Fruit fly (Drosophila melanogaster) whole organism, embryonic: ENCODE data around the gene Ste12DOR.

Experiments used
- Adf1 ChIP-seq: fragments of 200-800 bp; sonication (Bioruptor generic); IDR thresholded peaks from 2 replicates; pipeline ENCODE4 v1.3.6; 2022; ENCODE audit warnings: missing biosample characterization, missing genetic modification characterization
- Bgb ChIP-seq: fragments of 200-800 bp; sonication (Bioruptor generic); IDR thresholded peaks from 2 replicates; pipeline ENCODE4 v1.3.6; 2022; ENCODE audit warnings: missing biosample characterization, missing genetic modification characterization; ENCODE audit not compliant: partially characterized antibody
- Bteb2 ChIP-seq: fragments of 200-800 bp; sonication (Bioruptor generic); optimal IDR thresholded peaks from 2 replicates; lab custom pipeline; 2016; ENCODE audit warnings: missing biosample characterization, missing genetic modification characterization
- CG1024 ChIP-seq: fragments of 200-800 bp; sonication (Bioruptor generic); IDR thresholded peaks from 2 replicates; pipeline ENCODE4 v1.3.6; 2022; ENCODE audit warnings: missing biosample characterization, missing genetic modification characterization
- CG12769 ChIP-seq: fragments of 200-800 bp; sonication (Bioruptor generic); optimal IDR thresholded peaks from 2 replicates; lab custom pipeline; 2019; ENCODE audit warnings: missing biosample characterization, mild to moderate bottlenecking, missing genetic modification characterization, moderate library complexity
- CG14965 ChIP-seq: fragments of 200-800 bp; sonication (Bioruptor generic); optimal IDR thresholded peaks from 2 replicates; lab custom pipeline; 2016; ENCODE audit warnings: missing biosample characterization, missing genetic modification characterization, borderline replicate concordance
- CG15073 ChIP-seq: fragments of 200-800 bp; sonication (Bioruptor generic); optimal IDR thresholded peaks from 2 replicates; lab custom pipeline; 2016; ENCODE audit warnings: missing biosample characterization, missing genetic modification characterization
- CG18599 ChIP-seq: fragments of 200-800 bp; sonication (Bioruptor generic); optimal IDR thresholded peaks from 3 replicates; lab custom pipeline; 2017; ENCODE audit warnings: missing biosample characterization, missing genetic modification characterization, mild to moderate bottlenecking, moderate library complexity, missing genetic modification reagents
- CG18764 ChIP-seq: fragments of 200-800 bp; sonication (Bioruptor generic); optimal IDR thresholded peaks from 3 replicates; lab custom pipeline; 2016; ENCODE audit warnings: missing biosample characterization, missing genetic modification characterization
- CG2199 ChIP-seq: fragments of 200-800 bp; sonication (Bioruptor generic); IDR thresholded peaks from 3 replicates; pipeline ENCODE4 v1.3.6; 2022; ENCODE audit warnings: missing biosample characterization, missing genetic modification characterization
- CG2889 ChIP-seq: fragments of 200-800 bp; sonication (Bioruptor generic); IDR thresholded peaks from 3 replicates; pipeline ENCODE4 v1.3.6; 2022; ENCODE audit warnings: missing biosample characterization, missing genetic modification characterization
- CG31365 ChIP-seq: fragments of 200-800 bp; sonication (Bioruptor generic); optimal IDR thresholded peaks from 2 replicates; lab custom pipeline; 2018; ENCODE audit warnings: missing biosample characterization, mild to moderate bottlenecking, missing genetic modification characterization
- CG31388 ChIP-seq: fragments of 200-800 bp; sonication (Bioruptor generic); optimal IDR thresholded peaks from 2 replicates; lab custom pipeline; 2016; ENCODE audit warnings: missing biosample characterization, missing genetic modification characterization
- CG3726 ChIP-seq: fragments of 200-800 bp; sonication (Bioruptor generic); IDR thresholded peaks from 3 replicates; pipeline ENCODE4, ENCODE4 v1.3.6; 2022; ENCODE audit warnings: missing biosample characterization, missing genetic modification characterization
- CG3847 ChIP-seq: fragments of 200-800 bp; sonication (Bioruptor generic); IDR thresholded peaks from 2 replicates; pipeline ENCODE4 v1.3.6; 2022; ENCODE audit warnings: missing biosample characterization, missing genetic modification characterization
- CG4707 ChIP-seq: fragments of 200-800 bp; sonication (Bioruptor generic); optimal IDR thresholded peaks from 2 replicates; lab custom pipeline; 2018; ENCODE audit warnings: missing biosample characterization, mild to moderate bottlenecking, missing genetic modification characterization, moderate library complexity
- CG6813 ChIP-seq: fragments of 200-800 bp; sonication (Bioruptor generic); optimal IDR thresholded peaks from 2 replicates; lab custom pipeline; 2017; ENCODE audit warnings: missing biosample characterization, missing genetic modification characterization, mild to moderate bottlenecking, moderate library complexity, missing genetic modification reagents
- CG6854 ChIP-seq: fragments of 200-800 bp; sonication (Bioruptor generic); optimal IDR thresholded peaks from 3 replicates; lab custom pipeline; 2017; ENCODE audit warnings: missing biosample characterization, mild to moderate bottlenecking, missing genetic modification characterization
- Chrac-16 ChIP-seq: fragments of 200-800 bp; sonication (Bioruptor generic); optimal IDR thresholded peaks from 3 replicates; lab custom pipeline; 2016; ENCODE audit warnings: missing biosample characterization, missing genetic modification characterization
- CrebB ChIP-seq: fragments of 200-800 bp; sonication (Bioruptor generic); optimal IDR thresholded peaks from 3 replicates; lab custom pipeline; 2018; ENCODE audit warnings: missing biosample characterization, mild to moderate bottlenecking, missing genetic modification characterization
- D ChIP-seq, 2 experiments: fragments of 200-800 bp in 1 of 2; fragments of >200 bp in 1 of 2; sonication (Bioruptor generic) in 1 of 2; optimal IDR thresholded peaks; 2 replicates in 1 of 2; 3 replicates in 1 of 2; lab custom pipeline; 2017; ENCODE audit warnings: mild to moderate bottlenecking in 1 of 2, missing biosample characterization in 1 of 2, missing genetic modification characterization in 1 of 2, missing genetic modification reagents in 1 of 2
- Dek ChIP-seq: fragments of 200-800 bp; sonication (Bioruptor generic); optimal IDR thresholded peaks from 3 replicates; lab custom pipeline; 2019; ENCODE audit warnings: missing biosample characterization, mild to moderate bottlenecking, missing genetic modification characterization, moderate library complexity
- H2.0 ChIP-seq: fragments of 200-800 bp; sonication (Bioruptor generic); IDR thresholded peaks from 2 replicates; pipeline ENCODE4 v1.3.6; 2022; ENCODE audit warnings: missing biosample characterization, missing genetic modification characterization
- HmgZ ChIP-seq: fragments of 200-800 bp; sonication (Bioruptor generic); optimal IDR thresholded peaks from 2 replicates; lab custom pipeline; 2018; ENCODE audit warnings: missing biosample characterization, mild to moderate bottlenecking, missing genetic modification characterization
- Hr51 ChIP-seq, 2 experiments: fragments of 200-800 bp; sonication (Bioruptor generic); optimal IDR thresholded peaks; 2 replicates in 1 of 2; 3 replicates in 1 of 2; lab custom pipeline; 2016 to 2018; ENCODE audit warnings: missing biosample characterization in 2 of 2, missing genetic modification characterization in 2 of 2, mild to moderate bottlenecking in 1 of 2, moderate library complexity in 1 of 2
- Mad ChIP-seq: fragments of 200-800 bp; sonication (Bioruptor generic); optimal IDR thresholded peaks from 2 replicates; lab custom pipeline; 2016; ENCODE audit warnings: missing biosample characterization, missing genetic modification characterization
- NC2β ChIP-seq: fragments of 200-800 bp; sonication (Bioruptor generic); optimal IDR thresholded peaks from 2 replicates; lab custom pipeline; 2016; ENCODE audit warnings: missing biosample characterization, missing genetic modification characterization
- NFAT ChIP-seq: fragments of 200-800 bp; sonication (Bioruptor generic); IDR thresholded peaks from 2 replicates; pipeline ENCODE4 v1.3.6; 2022; ENCODE audit warnings: missing biosample characterization, missing genetic modification characterization
- Scr ChIP-seq: fragments of 200-800 bp; sonication (Bioruptor generic); IDR thresholded peaks from 2 replicates; pipeline ENCODE4 v1.3.6; 2022; ENCODE audit warnings: missing biosample characterization, missing genetic modification characterization; ENCODE audit not compliant: partially characterized antibody
- aop ChIP-seq: fragments of 200-800 bp; sonication (Bioruptor generic); IDR thresholded peaks from 2 replicates; pipeline ENCODE4 v1.3.6; 2022; ENCODE audit warnings: missing biosample characterization, missing genetic modification characterization
- cato ChIP-seq: fragments of 200-800 bp; sonication (Bioruptor generic); optimal IDR thresholded peaks from 2 replicates; lab custom pipeline; 2016; ENCODE audit warnings: missing biosample characterization, missing genetic modification characterization, borderline replicate concordance
- dysf ChIP-seq: fragments of 200-800 bp; sonication (Bioruptor generic); IDR thresholded peaks from 3 replicates; pipeline ENCODE4 v1.3.6; 2022; ENCODE audit warnings: missing biosample characterization, missing genetic modification characterization
- eve ChIP-seq, 2 experiments: fragments of >200 bp; optimal IDR thresholded peaks; 2 replicates each; lab custom pipeline; 2017; ENCODE audit warnings: missing biosample characterization in 2 of 2, missing genetic modification characterization in 2 of 2
- eyg ChIP-seq: fragments of 200-800 bp; sonication (Bioruptor generic); optimal IDR thresholded peaks from 3 replicates; lab custom pipeline; 2016; ENCODE audit warnings: missing biosample characterization, missing genetic modification characterization
- fd96Cb ChIP-seq: fragments of 200-800 bp; sonication (Bioruptor generic); optimal IDR thresholded peaks from 2 replicates; lab custom pipeline; 2018; ENCODE audit warnings: missing biosample characterization, mild to moderate bottlenecking, missing genetic modification characterization, moderate library complexity
- gem ChIP-seq: fragments of 200-800 bp; sonication (Bioruptor generic); optimal IDR thresholded peaks from 2 replicates; lab custom pipeline; 2019; ENCODE audit warnings: missing biosample characterization, mild to moderate bottlenecking, missing genetic modification characterization, moderate library complexity
- grau ChIP-seq: fragments of 200-800 bp; optimal IDR thresholded peaks from 3 replicates; lab custom pipeline; 2019; ENCODE audit warnings: missing biosample characterization, mild to moderate bottlenecking, missing genetic modification characterization, moderate library complexity
- maf-S ChIP-seq: fragments of 200-800 bp; sonication (Bioruptor generic); optimal IDR thresholded peaks from 2 replicates; lab custom pipeline; 2016; ENCODE audit warnings: missing biosample characterization, missing genetic modification characterization
- oc ChIP-seq: fragments of 200-800 bp; sonication (Bioruptor generic); optimal IDR thresholded peaks from 2 replicates; lab custom pipeline; 2018; ENCODE audit warnings: missing biosample characterization, mild to moderate bottlenecking, missing genetic modification characterization, moderate library complexity
- otp ChIP-seq: fragments of 200-800 bp; sonication (Bioruptor generic); IDR thresholded peaks from 3 replicates; pipeline ENCODE4, ENCODE4 v1.3.6; 2022; ENCODE audit warnings: missing biosample characterization, missing genetic modification characterization
- pb ChIP-seq: fragments of 200-800 bp; sonication (Bioruptor generic); optimal IDR thresholded peaks from 3 replicates; lab custom pipeline; 2016; ENCODE audit warnings: missing biosample characterization, missing genetic modification characterization
- pita ChIP-seq: fragments of 200-800 bp; sonication (Bioruptor generic); optimal IDR thresholded peaks from 2 replicates; lab custom pipeline; 2017; ENCODE audit warnings: missing biosample characterization, mild to moderate bottlenecking, missing genetic modification characterization
- pzg ChIP-seq: fragments of 200-800 bp; sonication (Bioruptor generic); optimal IDR thresholded peaks from 3 replicates; lab custom pipeline; 2018; ENCODE audit warnings: missing biosample characterization, mild to moderate bottlenecking, missing genetic modification characterization, moderate library complexity
- sima ChIP-seq: fragments of 200-800 bp; sonication (Bioruptor generic); optimal IDR thresholded peaks from 2 replicates; lab custom pipeline; 2016; ENCODE audit warnings: missing biosample characterization, missing genetic modification characterization
- tap ChIP-seq: fragments of 200-800 bp; optimal IDR thresholded peaks from 3 replicates; lab custom pipeline; 2019; ENCODE audit warnings: missing biosample characterization, mild to moderate bottlenecking, missing genetic modification characterization, moderate library complexity
- tgo ChIP-seq: fragments of 200-800 bp; sonication (Bioruptor generic); IDR thresholded peaks from 3 replicates; pipeline ENCODE4 v1.3.6; 2022; ENCODE audit warnings: missing biosample characterization, missing genetic modification characterization
- unpg ChIP-seq: fragments of 200-800 bp; sonication (Bioruptor generic); optimal IDR thresholded peaks from 3 replicates; lab custom pipeline; 2018; ENCODE audit warnings: missing biosample characterization, mild to moderate bottlenecking, missing genetic modification characterization, moderate library complexity
- vvl ChIP-seq: fragments of 200-800 bp; sonication (Bioruptor generic); IDR thresholded peaks from 2 replicates; pipeline ENCODE4 v1.3.6; 2022; ENCODE audit warnings: missing biosample characterization, missing genetic modification characterization

The Ste12DOR gene

DNA sequence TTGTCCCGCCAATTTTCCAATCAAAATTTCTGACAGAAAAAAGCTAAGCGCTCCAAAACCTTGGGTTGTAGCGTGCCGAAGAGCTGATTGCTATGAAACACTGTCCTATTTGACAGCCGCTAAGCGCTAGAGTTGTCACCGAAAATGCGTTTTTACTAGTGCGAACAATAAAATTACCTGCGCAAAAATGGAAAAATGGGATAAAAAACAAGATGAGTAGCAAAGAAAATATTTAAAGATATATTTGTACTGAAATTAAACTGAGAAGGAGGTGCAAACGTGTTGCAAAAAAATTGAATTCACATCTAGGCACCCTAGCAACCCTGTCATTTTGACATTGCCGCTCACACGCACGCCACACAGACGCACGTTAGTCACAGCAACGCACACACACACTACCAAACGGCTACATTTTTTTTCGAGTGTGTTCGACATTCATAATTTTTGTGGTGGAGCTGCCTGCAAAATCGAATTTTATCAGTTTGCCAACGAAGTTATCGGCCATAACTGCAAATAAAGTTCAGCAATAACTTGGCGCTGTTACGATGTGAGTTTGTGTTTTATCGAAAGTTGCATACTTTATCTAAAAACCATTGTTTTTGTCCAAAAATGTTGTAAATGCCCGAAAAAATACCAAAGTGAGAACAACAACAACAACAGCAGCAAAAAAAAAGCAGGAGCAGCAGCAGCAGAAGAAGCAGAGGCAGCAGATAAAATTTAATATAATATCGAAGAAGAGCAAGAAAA lies 3.9 kb upstream of the Ste12DOR start, which contains the start of gene ben (continued):
- TF ChIP-seq fd96Cb (tag; lab: Kevin White, UChicago) (peak; percentile 79), aop (no peak), eve (GFP tag; optimal IDR thresholded peaks at IDR 0.05; lab: Kevin White, UChicago) (peak; percentile 56 to 74), H2.0 (peak; percentile 71), sima (GFP tag; lab: Kevin White, UChicago) (peak; percentile 26), CG1024 (GFP tag; lab: Robert Waterston, UW) (peak; percentile 61; the same call in 1 of the 2 replicates), eyg (GFP tag; lab: Kevin White, UChicago) (peak; percentile 60), cato (GFP tag; lab: Kevin White, UChicago) (peak; percentile 72), CG12769 (tag; lab: Kevin White, UChicago) (peak; percentile 70), HmgZ (tag; lab: Kevin White, UChicago) (peak; percentile 75), CG3726 (GFP tag; lab: Robert Waterston, UW) (peak; percentile 64; the same call in 2 of the 3 replicates), pzg (peak; percentile 63), pita (GFP tag; lab: Kevin White, UChicago) (no peak), D (optimal IDR thresholded peaks at IDR 0.05; lab: Kevin White, UChicago) (no peak), D (GFP tag; optimal IDR thresholded peaks at IDR 0.05; lab: Kevin White, UChicago) (peak; percentile 74), CrebB (tag; lab: Kevin White, UChicago) (peak; percentile 53), NC2β (GFP tag; lab: Kevin White, UChicago) (peak; percentile 71), Chrac-16 (peak; percentile 90), tap (tag; lab: Kevin White, UChicago) (peak; percentile 51), Dek (tag; lab: Kevin White, UChicago) (peak; percentile 81), CG3847 (no peak), CG18599 (peak; percentile 82), tgo (peak; percentile 80), maf-S (GFP tag; lab: Kevin White, UChicago) (peak; percentile 74), CG15073 (GFP tag; lab: Kevin White, UChicago) (no peak), CG4707 (GFP tag; lab: Kevin White, UChicago) (no peak), unpg (peak; percentile 86), Adf1 (peak; percentile 20; the same call in 1 of the 2 replicates), otp (GFP tag; lab: Robert Waterston, UW) (peak; percentile 57; the same call in 1 of the 3 replicates), vvl (GFP tag; lab: Robert Waterston, UW) (peak; percentile 87), Mad (GFP tag; lab: Kevin White, UChicago) (peak; percentile 85), NFAT (GFP tag; lab: Robert Waterston, UW) (peak; percentile 57), CG6854 (GFP tag; lab: Kevin White, UChicago) (no peak), Scr (GFP tag; lab: Robert Waterston, UW) (0 out of 2 replicates have a peak, but pooled peaks have one; percentile 17), pb (GFP tag; lab: Kevin White, UChicago) (peak; percentile 46), CG31365 (tag; lab: Kevin White, UChicago) (no peak), Hr51 (GFP tag; optimal IDR thresholded peaks at IDR 0.05; lab: Kevin White, UChicago) (peak; percentile 79 to 80), oc (peak; percentile 56), gem (peak; percentile 90), Bteb2 (peak; percentile 66), CG6813 (GFP tag; lab: Kevin White, UChicago) (peak; percentile 63), dysf (GFP tag; lab: Robert Waterston, UW) (peak; percentile 88), grau (tag; lab: Kevin White, UChicago) (peak; percentile 86), CG2199 (GFP tag; lab: Robert Waterston, UW) (peak; percentile 61; the same call in 1 of the 3 replicates), CG2889 (GFP tag; lab: Robert Waterston, UW) (peak; percentile 78), CG14965 (GFP tag; lab: Kevin White, UChicago) (no peak), CG31388 (peak; percentile 10), Bgb (GFP tag; lab: Robert Waterston, UW) (no peak), CG18764 (GFP tag; lab: Kevin White, UChicago) (peak; percentile 75)
